Worm (Caenorhabditis elegans): Measurements from ENCODE around the gene luc-7L3.
"Not testable (repeated sequence)": the region's sequence is repeated elsewhere in the genome, so short reads cannot be mapped to it uniquely, and the experiment has no call there.

ce11 chrII:98894-99293, 1.1 kb upstream of the luc-7L3 start, which contains the start of gene C50D2.10:
- not testable (repeated sequence) for TF ChIP-seq mep-1 (tag; optimal IDR thresholded peaks at IDR 0.05); saeg-2 (GFP tag; IDR thresholded peaks at IDR 0.05); lsy-2 (tag; optimal IDR thresholded peaks at IDR 0.05); dpl-1 (GFP tag; optimal IDR thresholded peaks at IDR 0.05); F44E2.7 (GFP tag; IDR thresholded peaks at IDR 0.05); fos-1 (tag; optimal IDR thresholded peaks at IDR 0.05); ces-1 (GFP tag; optimal IDR thresholded peaks at IDR 0.05); duxl-1 (tag; optimal IDR thresholded peaks at IDR 0.05; ENCODE audit: poor library complexity); ceh-82 (tag; optimal IDR thresholded peaks at IDR 0.05); lin-39 (tag; optimal IDR thresholded peaks at IDR 0.05); nhr-11 (tag; optimal IDR thresholded peaks at IDR 0.05); unc-130 (GFP tag; optimal IDR thresholded peaks at IDR 0.05); set-16 (GFP tag; IDR thresholded peaks at IDR 0.05); ceh-32 (tag; optimal IDR thresholded peaks at IDR 0.05; ENCODE audit: poor library complexity)

Measured in whole organism, L4 larva.